Worm (Caenorhabditis elegans) whole organism, L1 larva: Measurements from ENCODE around the gene lgc-57.

ENCODE experiments used
- C04F5.9 ChIP-seq: sonication (generic microtip); optimal IDR thresholded peaks from 2 replicates; lab custom pipeline; 2016; ENCODE audit warnings: missing genetic modification characterization, missing compliant biosample characterization
- C16A3.4 ChIP-seq: fragments of 150-350 bp; optimal IDR thresholded peaks from 2 replicates; lab custom pipeline; 2014; ENCODE audit warnings: missing biosample characterization, missing genetic modification characterization
- C34B4.2 ChIP-seq: sonication (generic microtip); optimal IDR thresholded peaks from 2 replicates; lab custom pipeline; 2017; ENCODE audit warnings: mild to moderate bottlenecking, missing genetic modification characterization, missing compliant biosample characterization
- F16B12.6 ChIP-seq: fragments of 150-350 bp; optimal IDR thresholded peaks from 2 replicates; lab custom pipeline; 2014; ENCODE audit warnings: missing biosample characterization, missing genetic modification characterization
- aha-1 ChIP-seq: fragments of 150-350 bp; optimal IDR thresholded peaks from 2 replicates; lab custom pipeline; 2014; ENCODE audit warnings: missing biosample characterization, missing genetic modification characterization
- alr-1 ChIP-seq: fragments of 200-800 bp; sonication (Bioruptor generic); optimal IDR thresholded peaks from 2 replicates; lab custom pipeline; 2018; ENCODE audit warnings: borderline replicate concordance, mild to moderate bottlenecking, missing genetic modification characterization, missing compliant biosample characterization
- ama-1 ChIP-seq: fragments of 150-350 bp; optimal IDR thresholded peaks from 2 replicates; lab custom pipeline; 2014
- ceh-63 ChIP-seq: fragments of 200-800 bp; sonication (Bioruptor generic); optimal IDR thresholded peaks from 2 replicates; lab custom pipeline; 2018; ENCODE audit warnings: mild to moderate bottlenecking, missing genetic modification characterization, missing compliant biosample characterization
- ceh-82 ChIP-seq, 3 experiments: fragments of 150-350 bp in 1 of 3; sonication (generic microtip) in 2 of 3; optimal IDR thresholded peaks; 2 replicates each; lab custom pipeline; 2014 to 2017; ENCODE audit warnings: missing biosample characterization in 3 of 3, missing genetic modification characterization in 3 of 3
- ceh-88 ChIP-seq: fragments of 200-800 bp; sonication (Bioruptor generic); IDR thresholded peaks from 2 replicates; pipeline ENCODE4 v1.3.6; 2022; ENCODE audit warnings: missing genetic modification characterization, missing compliant biosample characterization
- ceh-90 ChIP-seq: sonication (generic microtip); optimal IDR thresholded peaks from 2 replicates; lab custom pipeline; 2016; ENCODE audit warnings: missing genetic modification characterization, missing compliant biosample characterization
- ces-1 ChIP-seq: fragments of 150-350 bp; optimal IDR thresholded peaks from 2 replicates; lab custom pipeline; 2014; ENCODE audit warnings: missing biosample characterization, missing genetic modification reagents, missing genetic modification characterization
- dpl-1 ChIP-seq, 3 experiments: fragments of 150-350 bp in 2 of 3; sonication (generic microtip) in 1 of 3; optimal IDR thresholded peaks; 2 replicates each; lab custom pipeline; 2014 to 2017; ENCODE audit warnings: missing biosample characterization in 3 of 3, missing genetic modification characterization in 3 of 3, missing genetic modification reagents in 3 of 3
- efl-3 ChIP-seq: fragments of 200-800 bp; sonication (Bioruptor generic); optimal IDR thresholded peaks from 2 replicates; lab custom pipeline; 2018; ENCODE audit warnings: mild to moderate bottlenecking, missing genetic modification characterization, missing compliant biosample characterization
- egl-13 ChIP-seq: sonication (generic microtip); optimal IDR thresholded peaks from 2 replicates; lab custom pipeline; 2016; ENCODE audit warnings: missing genotype, missing genetic modification reagents, missing genetic modification characterization, missing compliant biosample characterization
- egl-27 ChIP-seq, 2 experiments: fragments of 150-350 bp in 1 of 2; sonication (generic microtip); optimal IDR thresholded peaks; 3 replicates each; lab custom pipeline; 2017 to 2018; ENCODE audit warnings: missing biosample characterization in 2 of 2, missing genetic modification characterization in 2 of 2, missing genetic modification reagents in 2 of 2
- elt-2 ChIP-seq: sonication (generic microtip); optimal IDR thresholded peaks from 2 replicates; lab custom pipeline; 2016; ENCODE audit warnings: missing genetic modification characterization, mild to moderate bottlenecking, inconsistent platforms, missing compliant biosample characterization, missing genetic modification reagents
- ets-5 ChIP-seq: fragments of 200-800 bp; sonication (Bioruptor generic); IDR thresholded peaks from 2 replicates; pipeline ENCODE4 v1.3.6; 2022; ENCODE audit warnings: missing genetic modification characterization, missing compliant biosample characterization
- fkh-8 ChIP-seq: sonication (generic microtip); optimal IDR thresholded peaks from 2 replicates; lab custom pipeline; 2016; ENCODE audit warnings: mild to moderate bottlenecking, missing genetic modification characterization, missing compliant biosample characterization
- fos-1 ChIP-seq: fragments of 150-350 bp; optimal IDR thresholded peaks from 2 replicates; lab custom pipeline; 2014; ENCODE audit warnings: missing biosample characterization, missing genetic modification characterization
- grh-1 ChIP-seq: fragments of 200-800 bp; sonication (Bioruptor generic); IDR thresholded peaks from 2 replicates; pipeline ENCODE4 v1.3.6; 2022; ENCODE audit warnings: missing genetic modification reagents, missing genetic modification characterization, missing compliant biosample characterization
- hlh-17 ChIP-seq: fragments of 200-800 bp; sonication (Bioruptor generic); optimal IDR thresholded peaks from 2 replicates; lab custom pipeline; 2018; ENCODE audit warnings: missing genetic modification characterization, mild to moderate bottlenecking, missing compliant biosample characterization, moderate library complexity, borderline replicate concordance
- hlh-4 ChIP-seq: sonication (generic microtip); optimal IDR thresholded peaks from 2 replicates; lab custom pipeline; 2016; ENCODE audit warnings: mild to moderate bottlenecking, missing genetic modification characterization, missing compliant biosample characterization
- hpl-2 ChIP-seq: fragments of 150-350 bp; optimal IDR thresholded peaks from 2 replicates; lab custom pipeline; 2014; ENCODE audit warnings: missing biosample characterization, missing genetic modification reagents, missing genetic modification characterization
- lin-14 ChIP-seq: fragments of 200-800 bp; sonication (Bioruptor generic); optimal IDR thresholded peaks from 2 replicates; lab custom pipeline; 2018; ENCODE audit warnings: mild to moderate bottlenecking, missing genetic modification characterization, moderate library complexity, missing compliant biosample characterization
- lin-15B ChIP-seq: fragments of 150-350 bp; sonication (generic microtip); optimal IDR thresholded peaks from 3 replicates; lab custom pipeline; 2014; ENCODE audit warnings: missing biosample characterization, missing genetic modification characterization
- lin-35 ChIP-seq, 2 experiments: fragments of 150-350 bp; optimal IDR thresholded peaks; 2 replicates each; lab custom pipeline; 2014; ENCODE audit warnings: missing biosample characterization in 2 of 2, missing genetic modification characterization in 2 of 2, missing genetic modification reagents in 2 of 2
- lir-3 ChIP-seq: sonication (generic microtip); optimal IDR thresholded peaks from 2 replicates; lab custom pipeline; 2016; ENCODE audit warnings: mild to moderate bottlenecking, missing genetic modification characterization, moderate library complexity, missing compliant biosample characterization; ENCODE audit not compliant: poor library complexity
- nhr-12 ChIP-seq: sonication (generic microtip); optimal IDR thresholded peaks from 2 replicates; lab custom pipeline; 2017; ENCODE audit warnings: missing biosample characterization, missing genetic modification characterization
- nhr-19 ChIP-seq: fragments of 200-800 bp; sonication (Bioruptor generic); conservative IDR thresholded peaks from 2 replicates; pipeline ENCODE4 v1.3.6; 2022; ENCODE audit warnings: missing genetic modification characterization, missing compliant biosample characterization
- nhr-237 ChIP-seq: fragments of 150-350 bp; optimal IDR thresholded peaks from 2 replicates; lab custom pipeline; 2014; ENCODE audit warnings: missing biosample characterization, missing genetic modification characterization
- nhr-28 ChIP-seq: fragments of 150-350 bp; optimal IDR thresholded peaks from 2 replicates; lab custom pipeline; 2014; ENCODE audit warnings: missing biosample characterization, missing genetic modification characterization
- nhr-47 ChIP-seq: sonication (generic microtip); optimal IDR thresholded peaks from 2 replicates; lab custom pipeline; 2016; ENCODE audit warnings: mild to moderate bottlenecking, missing genetic modification characterization, moderate library complexity, missing compliant biosample characterization
- nhr-71 ChIP-seq: sonication (generic microtip); optimal IDR thresholded peaks from 2 replicates; lab custom pipeline; 2016; ENCODE audit warnings: mild to moderate bottlenecking, missing genetic modification characterization, moderate library complexity, missing compliant biosample characterization
- nhr-76 ChIP-seq: sonication (generic microtip); optimal IDR thresholded peaks from 2 replicates; lab custom pipeline; 2017; ENCODE audit warnings: missing biosample characterization, missing genetic modification characterization
- nhr-77 ChIP-seq: fragments of 150-350 bp; optimal IDR thresholded peaks from 2 replicates; lab custom pipeline; 2014; ENCODE audit warnings: missing biosample characterization, missing genetic modification characterization
- nhr-84 ChIP-seq: sonication (generic microtip); optimal IDR thresholded peaks from 2 replicates; lab custom pipeline; 2017; ENCODE audit warnings: missing biosample characterization, missing genetic modification characterization
- pag-3 ChIP-seq: sonication (generic microtip); optimal IDR thresholded peaks from 2 replicates; lab custom pipeline; 2017; ENCODE audit warnings: missing genetic modification characterization, mild to moderate bottlenecking, missing compliant biosample characterization, antibody characterized with exemption, borderline replicate concordance; ENCODE audit not compliant: insufficient read depth
- pax-3 ChIP-seq: fragments of 200-800 bp; sonication (Bioruptor generic); optimal IDR thresholded peaks from 2 replicates; lab custom pipeline; 2018; ENCODE audit warnings: mild to moderate bottlenecking, missing genetic modification characterization, moderate library complexity, missing compliant biosample characterization
- pqm-1 ChIP-seq: sonication (generic microtip); optimal IDR thresholded peaks from 3 replicates; lab custom pipeline; 2017; ENCODE audit warnings: missing biosample characterization, missing genetic modification characterization
- snpc-4 ChIP-seq: fragments of 150-350 bp; optimal IDR thresholded peaks from 2 replicates; lab custom pipeline; 2014; ENCODE audit warnings: missing biosample characterization, missing genetic modification characterization
- snu-23 ChIP-seq: sonication (generic microtip); optimal IDR thresholded peaks from 2 replicates; lab custom pipeline; 2016; ENCODE audit warnings: missing genetic modification characterization, missing compliant biosample characterization
- sox-4 ChIP-seq: sonication (generic microtip); optimal IDR thresholded peaks from 2 replicates; lab custom pipeline; 2016; ENCODE audit warnings: missing genetic modification characterization, missing compliant biosample characterization
- sptf-1 ChIP-seq: fragments of 150-350 bp; optimal IDR thresholded peaks from 2 replicates; lab custom pipeline; 2014; ENCODE audit warnings: missing biosample characterization, missing genetic modification characterization
- sup-37 ChIP-seq: fragments of 200-800 bp; sonication (Bioruptor generic); optimal IDR thresholded peaks from 2 replicates; lab custom pipeline; 2018; ENCODE audit warnings: mild to moderate bottlenecking, missing genetic modification characterization, missing compliant biosample characterization
- swsn-7 ChIP-seq: sonication (generic microtip); optimal IDR thresholded peaks from 2 replicates; lab custom pipeline; 2016; ENCODE audit warnings: missing genetic modification characterization, missing compliant biosample characterization
- tbx-2 ChIP-seq: sonication (generic microtip); optimal IDR thresholded peaks from 2 replicates; lab custom pipeline; 2016; ENCODE audit warnings: missing genetic modification characterization, missing compliant biosample characterization
- tlp-1 ChIP-seq: fragments of 150-350 bp; optimal IDR thresholded peaks from 2 replicates; lab custom pipeline; 2014; ENCODE audit warnings: missing biosample characterization, missing genetic modification characterization
- unc-86 ChIP-seq: sonication (generic microtip); optimal IDR thresholded peaks from 2 replicates; lab custom pipeline; 2016; ENCODE audit warnings: missing genetic modification characterization, missing compliant biosample characterization
- unc-98 ChIP-seq: fragments of 200-800 bp; sonication (Bioruptor generic); IDR thresholded peaks from 2 replicates; pipeline ENCODE4 v1.3.6; 2022; ENCODE audit warnings: missing genetic modification characterization, missing compliant biosample characterization
- vab-15 ChIP-seq: sonication (generic microtip); optimal IDR thresholded peaks from 2 replicates; lab custom pipeline; 2017; ENCODE audit warnings: missing genotype, mild to moderate bottlenecking, missing genetic modification characterization, missing compliant biosample characterization
- xbp-1 ChIP-seq: sonication (generic microtip); optimal IDR thresholded peaks from 2 replicates; lab custom pipeline; 2016; ENCODE audit warnings: missing genetic modification characterization, missing compliant biosample characterization
- zag-1 ChIP-seq: fragments of 150-350 bp; optimal IDR thresholded peaks from 2 replicates; lab custom pipeline; 2014; ENCODE audit warnings: missing biosample characterization, missing genetic modification characterization
- zip-4 ChIP-seq: fragments of 200-800 bp; sonication (Bioruptor generic); optimal IDR thresholded peaks from 2 replicates; lab custom pipeline; 2018; ENCODE audit warnings: mild to moderate bottlenecking, missing genetic modification characterization, moderate library complexity, missing compliant biosample characterization

The lgc-57 gene

ce11 chrII:10744801-10745200 lies 50.0 kb downstream of the lgc-57 start (continued):
- TF ChIP-seq nhr-237 (tag; lab: Kevin White, UChicago) (no peak), nhr-19 (GFP tag; lab: Robert Waterston, UW) (no peak), nhr-28 (no peak), ceh-88 (GFP tag; lab: Robert Waterston, UW) (no peak), swsn-7 (tag; lab: Kevin White, UChicago) (peak; percentile 39), nhr-47 (tag; lab: Kevin White, UChicago) (peak; percentile 31), xbp-1 (tag; lab: Kevin White, UChicago) (no peak), sox-4 (no peak), fos-1 (no peak), ama-1 (no peak), zag-1 (no peak), snu-23 (GFP tag; lab: Kevin White, UChicago) (peak; percentile 15), C16A3.4 (tag; lab: Kevin White, UChicago) (no peak), grh-1 (GFP tag; lab: Robert Waterston, UW) (no peak), nhr-71 (tag; lab: Kevin White, UChicago) (peak; percentile 39), hpl-2 (GFP tag; lab: Kevin White, UChicago) (no peak), unc-86 (tag; lab: Kevin White, UChicago) (peak; percentile 56), nhr-77 (tag; lab: Kevin White, UChicago) (no peak), egl-27 (tag; optimal IDR thresholded peaks at IDR 0.05; lab: Kevin White, UChicago) (no peak), nhr-12 (tag; lab: Kevin White, UChicago) (no peak), tbx-2 (tag; lab: Kevin White, UChicago) (peak; percentile 24), ceh-90 (no peak), elt-2 (tag; lab: Kevin White, UChicago) (no peak), alr-1 (no peak), dpl-1 (GFP tag; optimal IDR thresholded peaks at IDR 0.05; lab: Kevin White, UChicago) (no peak), ces-1 (no peak), tlp-1 (tag; lab: Kevin White, UChicago) (no peak), F16B12.6 (no peak), C04F5.9 (tag; lab: Kevin White, UChicago) (no peak), egl-13 (tag; lab: Kevin White, UChicago) (peak; percentile 53), nhr-76 (tag; lab: Kevin White, UChicago) (no peak), C34B4.2 (no peak), ets-5 (GFP tag; lab: Robert Waterston, UW) (no peak), aha-1 (tag; lab: Kevin White, UChicago) (no peak), zip-4 (GFP tag; lab: Kevin White, UChicago) (no peak), nhr-84 (no peak), vab-15 (tag; lab: Kevin White, UChicago) (no peak), lir-3 (no peak), lin-14 (GFP tag; lab: Kevin White, UChicago) (peak; percentile 79), pag-3 (tag; lab: Kevin White, UChicago) (no peak), fkh-8 (tag; lab: Kevin White, UChicago) (peak; percentile 69), hlh-4 (tag; lab: Kevin White, UChicago) (no peak), sptf-1 (tag; lab: Kevin White, UChicago) (no peak), pax-3 (tag; lab: Kevin White, UChicago) (no peak), ceh-63 (GFP tag; lab: Kevin White, UChicago) (no peak), sup-37 (GFP tag; lab: Kevin White, UChicago) (no peak), ceh-82 (tag; optimal IDR thresholded peaks at IDR 0.05; lab: Kevin White, UChicago) (peak; percentile 4 to 49 (median 8)), lin-15B (no peak), pqm-1 (tag; lab: Kevin White, UChicago) (no peak), lin-35 (GFP tag; optimal IDR thresholded peaks at IDR 0.05; lab: Kevin White, UChicago) (peak in 1 of 2 experiments; percentile 34), unc-98 (no peak), efl-3 (GFP tag; lab: Kevin White, UChicago) (no peak), snpc-4 (no peak), hlh-17 (GFP tag; lab: Kevin White, UChicago) (no peak)
